Fruit fly (Drosophila melanogaster) whole organism, embryonic: Measurements from ENCODE around the gene Pdxk.

Experiments used
- CG13624 ChIP-seq: fragments of 200-800 bp; sonication (Bioruptor generic); optimal IDR thresholded peaks from 2 replicates; lab custom pipeline; 2016; ENCODE audit warnings: missing biosample characterization, missing genetic modification characterization
- CG14050 ChIP-seq: fragments of 200-800 bp; sonication (Bioruptor generic); IDR thresholded peaks from 3 replicates; pipeline ENCODE4 v1.3.6; 2022; ENCODE audit warnings: missing biosample characterization, missing genetic modification characterization
- CG18011 ChIP-seq: fragments of 200-800 bp; sonication (Bioruptor generic); optimal IDR thresholded peaks from 2 replicates; lab custom pipeline; 2017; ENCODE audit warnings: missing biosample characterization, missing genetic modification characterization, mild to moderate bottlenecking, moderate library complexity, missing genotype
- CG34224 ChIP-seq: fragments of 200-800 bp; sonication (Bioruptor generic); IDR thresholded peaks from 3 replicates; pipeline ENCODE4 v1.3.6; 2022; ENCODE audit warnings: missing biosample characterization, missing genetic modification characterization; ENCODE audit not compliant: partially characterized antibody
- CG7357 ChIP-seq: fragments of 200-800 bp; sonication (Bioruptor generic); IDR thresholded peaks from 3 replicates; pipeline ENCODE4 v1.3.6; 2022; ENCODE audit warnings: missing biosample characterization, missing genetic modification characterization
- CTCF ChIP-seq: fragments of 200-800 bp; sonication (Bioruptor generic); optimal IDR thresholded peaks from 2 replicates; lab custom pipeline; 2017; ENCODE audit warnings: missing biosample characterization, mild to moderate bottlenecking, missing genetic modification characterization, moderate library complexity
- CoRest ChIP-seq: fragments of 200-800 bp; sonication (Bioruptor generic); optimal IDR thresholded peaks from 3 replicates; lab custom pipeline; 2018; ENCODE audit warnings: missing biosample characterization, mild to moderate bottlenecking, missing genetic modification characterization, moderate library complexity
- H2.0 ChIP-seq: fragments of 200-800 bp; sonication (Bioruptor generic); IDR thresholded peaks from 2 replicates; pipeline ENCODE4 v1.3.6; 2022; ENCODE audit warnings: missing biosample characterization, missing genetic modification characterization
- Sox102F ChIP-seq: fragments of 200-800 bp; sonication (Bioruptor generic); optimal IDR thresholded peaks from 2 replicates; lab custom pipeline; 2018; ENCODE audit warnings: missing biosample characterization, mild to moderate bottlenecking, missing genetic modification characterization, moderate library complexity
- dimm ChIP-seq: fragments of 200-800 bp; sonication (Bioruptor generic); IDR thresholded peaks from 2 replicates; pipeline ENCODE4 v1.3.6; 2022; ENCODE audit warnings: missing biosample characterization, missing genetic modification characterization
- fu2 ChIP-seq: fragments of 200-800 bp; sonication (Bioruptor generic); optimal IDR thresholded peaks from 2 replicates; lab custom pipeline; 2016; ENCODE audit warnings: missing biosample characterization, missing genetic modification characterization
- gsb ChIP-seq: fragments of 200-800 bp; sonication (Bioruptor generic); IDR thresholded peaks from 2 replicates; pipeline ENCODE4 v1.3.6; 2022; ENCODE audit warnings: missing biosample characterization, missing genetic modification characterization
- prd ChIP-seq, 3 experiments: fragments of >200 bp in 2 of 3; fragments of 200-800 bp in 1 of 3; sonication (Bioruptor generic) in 1 of 3; optimal IDR thresholded peaks in 2 of 3; IDR thresholded peaks in 1 of 3; 2 replicates in 2 of 3; 3 replicates in 1 of 3; pipeline versions ENCODE4 v1.3.6 to Lab custom; 2017 to 2022; ENCODE audit warnings: missing biosample characterization in 1 of 3, missing genetic modification characterization in 1 of 3

DNA sequence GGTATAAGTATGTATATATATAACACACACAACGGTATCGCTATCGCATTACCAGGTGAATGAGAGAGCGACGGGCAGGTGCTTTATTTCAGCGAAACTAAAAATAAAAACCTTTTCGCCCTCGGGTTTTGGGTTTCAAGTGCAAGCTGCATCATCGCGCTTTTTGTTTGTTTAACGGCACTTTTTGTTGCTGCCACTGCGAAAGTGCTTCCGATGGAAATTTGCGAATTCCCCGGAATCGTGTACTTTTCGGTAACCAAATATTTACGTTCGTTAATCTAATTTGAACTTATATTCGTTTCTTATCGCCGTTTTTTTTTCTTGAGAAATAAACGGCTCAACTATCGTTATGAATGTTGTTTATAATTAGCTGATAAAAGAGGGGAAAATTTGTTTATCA lies 35.9 kb downstream of the Pdxk start:
- TF ChIP-seq CG7357 (GFP tag; lab: Robert Waterston, UW) (no peak), fu2 (GFP tag; lab: Kevin White, UChicago) (no peak), CG34224 (GFP tag; lab: Robert Waterston, UW) (no peak), CG18011 (no peak), CG13624 (GFP tag; lab: Kevin White, UChicago) (no peak), gsb (no peak), dimm (GFP tag; lab: Robert Waterston, UW) (no peak), CTCF (GFP tag; lab: Kevin White, UChicago) (no peak), H2.0 (GFP tag; lab: Robert Waterston, UW) (no peak), prd (optimal IDR thresholded peaks at IDR 0.05; lab: Kevin White, UChicago) (no peak), prd (GFP tag; IDR thresholded peaks at IDR 0.05; lab: Robert Waterston, UW) (no peak), CG14050 (no peak), Sox102F (no peak), CoRest (no peak)
